Fruit fly (Drosophila melanogaster) Kc167 (cell line): Measurements from ENCODE around the gene sing.

Experiments
- Sin3A ChIP-seq: fragments of >200 bp; optimal IDR thresholded peaks from 2 replicates; lab custom pipeline; 2018; ENCODE audit warnings: missing external identifiers
- insv ChIP-seq: fragments of >200 bp; optimal IDR thresholded peaks from 3 replicates; lab custom pipeline; 2018; ENCODE audit warnings: missing external identifiers
- psq ChIP-seq: fragments of >200 bp; optimal IDR thresholded peaks from 2 replicates; lab custom pipeline; 2017; ENCODE audit warnings: missing external identifiers
- ttk ChIP-seq: sonication (Bioruptor generic); optimal IDR thresholded peaks from 2 replicates; lab custom pipeline; 2017; ENCODE audit warnings: missing external identifiers

- no peak for TF ChIP-seq Sin3A (lab: Kevin White, UChicago)
- TF ChIP-seq insv: no peak
- TF ChIP-seq psq: no peak
- no peak for TF ChIP-seq ttk (lab: Kevin White, UChicago)
These were observed 51.7 kb downstream of the sing start, which contains the start of gene TwdlX for dm6 chrX:16730791-16731190.
